Fruit fly (Drosophila melanogaster) whole organism, embryonic: ENCODE measurements around the gene CG46313.

Experiments used
- ATbp ChIP-seq: fragments of 200-800 bp; sonication (Bioruptor generic); optimal IDR thresholded peaks from 2 replicates; lab custom pipeline; 2017; ENCODE audit warnings: missing biosample characterization, mild to moderate bottlenecking, missing genetic modification characterization, missing genetic modification reagents
- Ada2b ChIP-seq: fragments of 200-800 bp; sonication (Bioruptor generic); IDR thresholded peaks from 2 replicates; pipeline ENCODE4 v1.3.6; 2022; ENCODE audit warnings: missing biosample characterization, missing genetic modification characterization
- C15 ChIP-seq: fragments of 200-800 bp; sonication (Bioruptor generic); IDR thresholded peaks from 3 replicates; pipeline ENCODE4 v1.3.6; 2022; ENCODE audit warnings: missing biosample characterization, missing genetic modification characterization
- CG12659 ChIP-seq: fragments of 200-800 bp; sonication (Bioruptor generic); optimal IDR thresholded peaks from 3 replicates; lab custom pipeline; 2017; ENCODE audit warnings: mild to moderate bottlenecking, missing biosample characterization, missing genetic modification reagents, missing genetic modification characterization
- CG17328 ChIP-seq: fragments of 200-800 bp; sonication (Bioruptor generic); IDR thresholded peaks from 2 replicates; pipeline ENCODE4 v1.3.6; 2022; ENCODE audit warnings: missing biosample characterization, missing genetic modification characterization
- CG17385 ChIP-seq: fragments of 200-800 bp; sonication (Bioruptor generic); optimal IDR thresholded peaks from 3 replicates; lab custom pipeline; 2018; ENCODE audit warnings: missing biosample characterization, mild to moderate bottlenecking, missing genetic modification characterization
- CG2199 ChIP-seq: fragments of 200-800 bp; sonication (Bioruptor generic); IDR thresholded peaks from 3 replicates; pipeline ENCODE4 v1.3.6; 2022; ENCODE audit warnings: missing biosample characterization, missing genetic modification characterization
- CG2202 ChIP-seq: fragments of 200-800 bp; sonication (Bioruptor generic); optimal IDR thresholded peaks from 2 replicates; lab custom pipeline; 2018; ENCODE audit warnings: missing biosample characterization, mild to moderate bottlenecking, missing genetic modification characterization
- CG2678 ChIP-seq: fragments of 200-800 bp; sonication (Bioruptor generic); optimal IDR thresholded peaks from 3 replicates; lab custom pipeline; 2019; ENCODE audit warnings: missing biosample characterization, mild to moderate bottlenecking, missing genetic modification characterization, moderate library complexity
- CG31441 ChIP-seq: fragments of 200-800 bp; sonication (Bioruptor generic); IDR thresholded peaks from 2 replicates; pipeline ENCODE4 v1.3.6; 2022; ENCODE audit warnings: missing biosample characterization, missing genetic modification characterization
- CG4424 ChIP-seq: fragments of 200-800 bp; sonication (Bioruptor generic); optimal IDR thresholded peaks from 3 replicates; lab custom pipeline; 2016; ENCODE audit warnings: missing biosample characterization, missing genetic modification characterization
- Camta ChIP-seq: fragments of 200-800 bp; sonication (Bioruptor generic); optimal IDR thresholded peaks from 2 replicates; lab custom pipeline; 2016; ENCODE audit warnings: missing biosample characterization, missing genetic modification characterization
- CoRest ChIP-seq: fragments of 200-800 bp; sonication (Bioruptor generic); optimal IDR thresholded peaks from 3 replicates; lab custom pipeline; 2018; ENCODE audit warnings: missing biosample characterization, mild to moderate bottlenecking, missing genetic modification characterization, moderate library complexity
- E2f2 ChIP-seq: fragments of 200-800 bp; sonication (Bioruptor generic); IDR thresholded peaks from 2 replicates; pipeline ENCODE4 v1.3.6; 2022; ENCODE audit warnings: missing biosample characterization, missing genetic modification characterization
- Fer1 ChIP-seq: fragments of 200-800 bp; sonication (Bioruptor generic); optimal IDR thresholded peaks from 2 replicates; lab custom pipeline; 2017; ENCODE audit warnings: missing biosample characterization, mild to moderate bottlenecking, missing genetic modification characterization
- HLH54F ChIP-seq: fragments of 200-800 bp; sonication (Bioruptor generic); optimal IDR thresholded peaks from 3 replicates; lab custom pipeline; 2016; ENCODE audit warnings: missing biosample characterization, missing genetic modification characterization
- Hey ChIP-seq: fragments of 200-800 bp; sonication (Bioruptor generic); optimal IDR thresholded peaks from 3 replicates; lab custom pipeline; 2018; ENCODE audit warnings: missing biosample characterization, mild to moderate bottlenecking, missing genetic modification characterization
- Hr51 ChIP-seq, 2 experiments: fragments of 200-800 bp; sonication (Bioruptor generic); optimal IDR thresholded peaks; 2 replicates in 1 of 2; 3 replicates in 1 of 2; lab custom pipeline; 2016 to 2018; ENCODE audit warnings: missing biosample characterization in 2 of 2, missing genetic modification characterization in 2 of 2, mild to moderate bottlenecking in 1 of 2, moderate library complexity in 1 of 2
- Mad ChIP-seq: fragments of 200-800 bp; sonication (Bioruptor generic); optimal IDR thresholded peaks from 2 replicates; lab custom pipeline; 2016; ENCODE audit warnings: missing biosample characterization, missing genetic modification characterization
- Med ChIP-seq: fragments of 200-800 bp; sonication (Bioruptor generic); peaks from one replicate; lab custom pipeline; 2016; ENCODE audit warnings: missing biosample characterization, missing genetic modification characterization, mild to moderate bottlenecking, inconsistent platforms, moderate library complexity
- Meics ChIP-seq: fragments of 200-800 bp; sonication (Bioruptor generic); optimal IDR thresholded peaks from 2 replicates; lab custom pipeline; 2017; ENCODE audit warnings: missing biosample characterization, mild to moderate bottlenecking, missing genetic modification characterization
- Nf-YA ChIP-seq: fragments of 200-800 bp; sonication (Bioruptor generic); IDR thresholded peaks from 2 replicates; pipeline ENCODE4 v1.3.6; 2022; ENCODE audit warnings: missing biosample characterization, missing genetic modification characterization
- Nf-YC ChIP-seq: fragments of 200-800 bp; optimal IDR thresholded peaks from 3 replicates; lab custom pipeline; 2019; ENCODE audit warnings: missing biosample characterization, mild to moderate bottlenecking, missing genetic modification characterization, moderate library complexity
- PHDP ChIP-seq: fragments of 200-800 bp; sonication (Bioruptor generic); optimal IDR thresholded peaks from 3 replicates; lab custom pipeline; 2018; ENCODE audit warnings: missing biosample characterization, mild to moderate bottlenecking, missing genetic modification characterization, moderate library complexity
- Sox102F ChIP-seq: fragments of 200-800 bp; sonication (Bioruptor generic); optimal IDR thresholded peaks from 2 replicates; lab custom pipeline; 2018; ENCODE audit warnings: missing biosample characterization, mild to moderate bottlenecking, missing genetic modification characterization, moderate library complexity
- Sry-β ChIP-seq: fragments of 200-800 bp; sonication (Bioruptor generic); optimal IDR thresholded peaks from 2 replicates; lab custom pipeline; 2018; ENCODE audit warnings: missing biosample characterization, mild to moderate bottlenecking, missing genetic modification characterization, moderate library complexity
- chm ChIP-seq: fragments of 200-800 bp; sonication (Bioruptor generic); IDR thresholded peaks from 2 replicates; pipeline ENCODE4 v1.3.6; 2022; ENCODE audit warnings: missing biosample characterization, missing genetic modification characterization
- exex ChIP-seq: fragments of 200-800 bp; sonication (Bioruptor generic); optimal IDR thresholded peaks from 4 replicates; lab custom pipeline; 2018; ENCODE audit warnings: missing biosample characterization, mild to moderate bottlenecking, missing genetic modification characterization, moderate library complexity
- gce ChIP-seq: fragments of 200-800 bp; sonication (Bioruptor generic); IDR thresholded peaks from 3 replicates; pipeline ENCODE4 v1.3.6; 2022; ENCODE audit warnings: missing biosample characterization, missing genetic modification characterization
- gem ChIP-seq: fragments of 200-800 bp; sonication (Bioruptor generic); optimal IDR thresholded peaks from 2 replicates; lab custom pipeline; 2019; ENCODE audit warnings: missing biosample characterization, mild to moderate bottlenecking, missing genetic modification characterization, moderate library complexity
- grau ChIP-seq: fragments of 200-800 bp; optimal IDR thresholded peaks from 3 replicates; lab custom pipeline; 2019; ENCODE audit warnings: missing biosample characterization, mild to moderate bottlenecking, missing genetic modification characterization, moderate library complexity
- lbe ChIP-seq: fragments of 200-800 bp; sonication (Bioruptor generic); optimal IDR thresholded peaks from 2 replicates; lab custom pipeline; 2016; ENCODE audit warnings: missing biosample characterization, mild to moderate bottlenecking, missing genetic modification characterization
- mirr ChIP-seq: fragments of 200-800 bp; sonication (Bioruptor generic); optimal IDR thresholded peaks from 3 replicates; lab custom pipeline; 2018; ENCODE audit warnings: missing biosample characterization, mild to moderate bottlenecking, missing genetic modification characterization
- nmo ChIP-seq: fragments of 200-800 bp; sonication (Bioruptor generic); optimal IDR thresholded peaks from 2 replicates; lab custom pipeline; 2018; ENCODE audit warnings: missing biosample characterization, mild to moderate bottlenecking, missing genetic modification characterization, moderate library complexity
- onecut ChIP-seq: fragments of 200-800 bp; sonication (Bioruptor generic); IDR thresholded peaks from 2 replicates; pipeline ENCODE4 v1.3.6; 2022; ENCODE audit warnings: missing biosample characterization, missing genetic modification characterization
- sens ChIP-seq: fragments of 200-800 bp; sonication (Bioruptor generic); peaks from one replicate; lab custom pipeline; 2016; ENCODE audit warnings: missing biosample characterization, missing genetic modification characterization
- seq ChIP-seq: fragments of 200-800 bp; sonication (Bioruptor generic); IDR thresholded peaks from 2 replicates; pipeline ENCODE4 v1.3.6; 2022; ENCODE audit warnings: missing biosample characterization, missing genetic modification characterization
- sna ChIP-seq: fragments of 200-800 bp; sonication (Bioruptor generic); IDR thresholded peaks from 2 replicates; pipeline ENCODE4 v1.3.6; 2022; ENCODE audit warnings: missing biosample characterization, missing genetic modification characterization; ENCODE audit not compliant: partially characterized antibody
- unpg ChIP-seq: fragments of 200-800 bp; sonication (Bioruptor generic); optimal IDR thresholded peaks from 3 replicates; lab custom pipeline; 2018; ENCODE audit warnings: missing biosample characterization, mild to moderate bottlenecking, missing genetic modification characterization, moderate library complexity

CG46313 gene

DNA sequence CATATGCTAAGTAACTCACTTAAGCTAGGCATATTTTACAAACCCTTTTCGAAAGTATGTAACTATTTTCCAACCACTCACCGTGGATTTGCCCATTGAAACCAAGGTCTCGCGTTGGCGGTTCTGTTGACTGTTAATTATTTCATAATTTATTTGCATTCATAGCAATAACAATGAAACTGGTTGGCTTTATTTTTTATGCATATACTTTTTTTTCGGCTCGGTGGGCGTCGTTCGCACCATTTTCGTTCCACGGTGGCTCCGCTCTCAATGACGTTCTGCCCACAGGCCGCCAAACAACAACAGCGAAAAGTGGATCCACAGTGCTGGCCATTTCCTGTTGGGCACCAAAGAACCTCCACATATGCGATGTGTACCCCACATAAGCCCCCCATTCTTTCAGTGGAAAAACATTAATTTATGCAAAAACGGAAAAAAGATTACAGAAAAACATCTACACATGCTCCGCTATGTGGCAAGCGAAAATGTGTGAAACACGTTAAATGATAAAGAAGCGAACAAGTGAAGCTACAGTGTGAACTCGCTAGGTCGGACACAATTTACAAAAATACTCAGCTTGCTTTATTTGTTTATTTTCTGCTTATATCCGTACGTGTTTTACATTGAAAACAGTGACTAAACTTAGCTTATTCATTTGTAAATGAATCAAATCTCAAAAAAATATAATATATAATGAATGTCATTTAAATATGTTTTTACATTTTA is 10.6 kb upstream of the CG46313 start (continued):
- TF ChIP-seq Nf-YC: peak; percentile 31
- peak; percentile 87 for TF ChIP-seq Med
- TF ChIP-seq unpg (GFP tag; lab: Kevin White, UChicago): peak; percentile 24
- no peak for TF ChIP-seq Mad (GFP tag; lab: Kevin White, UChicago)
- TF ChIP-seq ATbp (GFP tag; lab: Kevin White, UChicago): no peak
- peak; percentile 56 for TF ChIP-seq gem (tag; lab: Kevin White, UChicago)
- peak; percentile 16 for TF ChIP-seq CG17385 (GFP tag; lab: Kevin White, UChicago)
- no peak for TF ChIP-seq exex (tag; lab: Kevin White, UChicago)
- peak; percentile 32 for TF ChIP-seq CoRest
- no peak for TF ChIP-seq Meics
- TF ChIP-seq chm: peak; percentile 51; the same call in 1 of the 2 replicates
- TF ChIP-seq Hr51 (GFP tag; optimal IDR thresholded peaks at IDR 0.05; lab: Kevin White, UChicago): peak in 1 of 2 experiments; percentile 51
- no peak for TF ChIP-seq onecut
- TF ChIP-seq PHDP (tag; lab: Kevin White, UChicago): peak; percentile 13
- TF ChIP-seq E2f2 (GFP tag; lab: Robert Waterston, UW): peak; percentile 27; the same call in 1 of the 2 replicates
- TF ChIP-seq CG4424: no peak
- TF ChIP-seq Sry-β (GFP tag; lab: Kevin White, UChicago): no peak
- no peak for TF ChIP-seq C15 (GFP tag; lab: Robert Waterston, UW)
- TF ChIP-seq CG2678 (tag; lab: Kevin White, UChicago): peak; percentile 57
- peak; percentile 31 for TF ChIP-seq CG12659 (GFP tag; lab: Kevin White, UChicago)
- TF ChIP-seq seq (GFP tag; lab: Robert Waterston, UW): 0 out of 2 replicates have a peak, but pooled peaks have one; percentile 25
- TF ChIP-seq Fer1 (GFP tag; lab: Kevin White, UChicago): peak; percentile 10
- peak; percentile 35 for TF ChIP-seq nmo (GFP tag; lab: Kevin White, UChicago)
- peak; percentile 9 for TF ChIP-seq lbe (GFP tag; lab: Kevin White, UChicago)
- 0 out of 3 replicates have a peak, but pooled peaks have one; percentile 10 for TF ChIP-seq gce (GFP tag; lab: Robert Waterston, UW)
- peak; percentile 59; the same call in 1 of the 2 replicates for TF ChIP-seq Ada2b
- TF ChIP-seq Sox102F (GFP tag; lab: Kevin White, UChicago): peak; percentile 2

DNA sequence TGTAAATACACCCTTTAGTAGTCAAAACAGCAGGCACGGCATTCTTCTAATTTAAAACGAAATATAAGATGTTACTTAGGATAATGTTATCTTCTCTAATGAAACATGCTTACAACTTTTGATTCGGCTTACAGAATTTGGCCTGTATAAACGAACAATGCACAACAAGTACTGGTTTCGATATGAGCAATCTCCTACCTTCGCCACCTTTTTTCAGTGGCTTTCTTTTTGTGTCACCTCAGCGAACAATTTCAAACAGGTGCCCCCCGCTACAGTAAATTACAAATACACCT is 10.1 kb upstream of the CG46313 start:
- TF ChIP-seq grau (peak; percentile 71), CG17328 (GFP tag; lab: Robert Waterston, UW) (0 out of 2 replicates have a peak, but pooled peaks have one; percentile 3), CG2202 (tag; lab: Kevin White, UChicago) (no peak), CG2199 (GFP tag; lab: Robert Waterston, UW) (peak; percentile 11; the same call in 1 of the 3 replicates), Camta (GFP tag; lab: Kevin White, UChicago) (no peak), sna (no peak), mirr (GFP tag; lab: Kevin White, UChicago) (no peak), CG31441 (GFP tag; lab: Robert Waterston, UW) (0 out of 2 replicates have a peak, but pooled peaks have one; percentile 1), HLH54F (GFP tag; lab: Kevin White, UChicago) (no peak), sens (GFP tag; lab: Kevin White, UChicago) (peak; percentile 36), Nf-YA (GFP tag; lab: Robert Waterston, UW) (peak; percentile 3; the same call in 1 of the 2 replicates), Hey (tag; lab: Kevin White, UChicago) (no peak)
